Worm (Caenorhabditis elegans): ENCODE results near the gene bus-18.

DNA sequence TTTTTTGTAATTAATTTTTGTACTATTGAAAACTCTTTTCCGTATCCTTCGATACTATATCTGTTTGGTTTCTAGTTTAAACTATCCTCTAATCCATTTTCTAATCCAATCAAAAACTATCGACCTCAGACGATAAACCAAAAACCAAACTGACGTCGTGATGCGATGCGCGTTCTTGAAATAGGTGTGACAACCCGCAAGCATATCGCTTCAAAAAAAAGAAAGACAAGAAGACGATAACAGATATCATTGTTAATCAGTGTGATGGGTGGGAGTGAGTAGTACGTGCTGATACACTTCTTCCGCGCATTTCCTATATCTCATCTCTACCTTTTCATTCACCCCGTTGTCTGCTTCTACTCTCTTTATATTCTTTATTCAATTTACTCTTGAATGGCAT is 33.7 kb upstream of the bus-18 start, which contains the start of gene T04F3.1:
- TF ChIP-seq flt-1 (GFP tag; IDR thresholded peaks at IDR 0.05), result no peak
- TF ChIP-seq T22C8.4 (GFP tag; IDR thresholded peaks at IDR 0.05), result no peak
- no peak for TF ChIP-seq ztf-23 (GFP tag; IDR thresholded peaks at IDR 0.05)

All from whole organism, midembryonic.